Worm (Caenorhabditis elegans) whole organism, late embryonic: Measurements from ENCODE around the gene ung-1.

Source experiments
- F13H6.1 ChIP-seq: sonication (generic microtip); optimal IDR thresholded peaks from 2 replicates; lab custom pipeline; 2016; ENCODE audit warnings: missing genetic modification characterization, missing compliant biosample characterization
- ama-1 ChIP-seq: fragments of 150-350 bp; optimal IDR thresholded peaks from 2 replicates; lab custom pipeline; 2014
- ceh-14 ChIP-seq: sonication (generic microtip); optimal IDR thresholded peaks from 2 replicates; lab custom pipeline; 2016; ENCODE audit warnings: missing genotype, missing genetic modification characterization, missing compliant biosample characterization
- ceh-2 ChIP-seq: sonication (generic microtip); optimal IDR thresholded peaks from 2 replicates; lab custom pipeline; 2016; ENCODE audit warnings: missing genotype, missing genetic modification characterization, missing compliant biosample characterization
- ceh-24 ChIP-seq: sonication (generic microtip); optimal IDR thresholded peaks from 2 replicates; lab custom pipeline; 2016; ENCODE audit warnings: mild to moderate bottlenecking, missing genetic modification characterization, missing compliant biosample characterization
- ceh-30 ChIP-seq: fragments of 150-350 bp; optimal IDR thresholded peaks from 2 replicates; lab custom pipeline; 2014; ENCODE audit warnings: missing biosample characterization, missing genetic modification characterization
- ceh-31 ChIP-seq: sonication (generic microtip); optimal IDR thresholded peaks from 2 replicates; lab custom pipeline; 2016; ENCODE audit warnings: missing genetic modification characterization, missing compliant biosample characterization
- ceh-34 ChIP-seq: sonication (generic microtip); optimal IDR thresholded peaks from 2 replicates; lab custom pipeline; 2016; ENCODE audit warnings: mild to moderate bottlenecking, missing genetic modification characterization, missing compliant biosample characterization
- ceh-48 ChIP-seq: sonication (generic microtip); optimal IDR thresholded peaks from 2 replicates; lab custom pipeline; 2016; ENCODE audit warnings: missing genetic modification characterization, inconsistent platforms, missing compliant biosample characterization
- ceh-6 ChIP-seq: fragments of 200-800 bp; sonication (Bioruptor generic); optimal IDR thresholded peaks from 2 replicates; lab custom pipeline; 2018; ENCODE audit warnings: mild to moderate bottlenecking, missing genetic modification characterization, missing compliant biosample characterization
- che-1 ChIP-seq: sonication (generic microtip); optimal IDR thresholded peaks from 2 replicates; lab custom pipeline; 2016; ENCODE audit warnings: mild to moderate bottlenecking, missing genetic modification characterization, missing compliant biosample characterization
- ets-4 ChIP-seq: sonication (generic microtip); optimal IDR thresholded peaks from 2 replicates; lab custom pipeline; 2016; ENCODE audit warnings: missing genetic modification characterization, missing compliant biosample characterization
- fkh-10 ChIP-seq: fragments of 150-350 bp; optimal IDR thresholded peaks from 2 replicates; lab custom pipeline; 2014; ENCODE audit warnings: missing biosample characterization, missing genetic modification reagents, missing genetic modification characterization
- hlh-15 ChIP-seq: sonication (generic microtip); optimal IDR thresholded peaks from 2 replicates; lab custom pipeline; 2016; ENCODE audit warnings: missing genetic modification characterization, missing compliant biosample characterization
- hlh-8 ChIP-seq: sonication (generic microtip); optimal IDR thresholded peaks from 2 replicates; lab custom pipeline; 2016; ENCODE audit warnings: missing genotype, missing genetic modification characterization, missing compliant biosample characterization
- lin-11 ChIP-seq: fragments of 200-800 bp; sonication (Bioruptor generic); optimal IDR thresholded peaks from 2 replicates; lab custom pipeline; 2018; ENCODE audit warnings: mild to moderate bottlenecking, missing genetic modification characterization, missing compliant biosample characterization
- madf-2 ChIP-seq: sonication (generic microtip); optimal IDR thresholded peaks from 2 replicates; lab custom pipeline; 2017; ENCODE audit warnings: missing genetic modification characterization, missing compliant biosample characterization
- nhr-232 ChIP-seq: sonication (generic microtip); optimal IDR thresholded peaks from 2 replicates; lab custom pipeline; 2016; ENCODE audit warnings: missing genetic modification characterization, missing compliant biosample characterization
- npax-4 ChIP-seq: sonication (generic microtip); optimal IDR thresholded peaks from 2 replicates; lab custom pipeline; 2016; ENCODE audit warnings: missing genetic modification characterization, missing compliant biosample characterization
- pat-9 ChIP-seq: fragments of 200-800 bp; sonication (Bioruptor generic); optimal IDR thresholded peaks from 2 replicates; lab custom pipeline; 2018; ENCODE audit warnings: mild to moderate bottlenecking, missing genetic modification characterization, moderate library complexity, missing compliant biosample characterization
- pax-1 ChIP-seq: fragments of 150-350 bp; optimal IDR thresholded peaks from 2 replicates; lab custom pipeline; 2014; ENCODE audit warnings: missing biosample characterization, missing genetic modification characterization
- rnt-1 ChIP-seq: sonication (generic microtip); optimal IDR thresholded peaks from 2 replicates; lab custom pipeline; 2016; ENCODE audit warnings: missing genetic modification characterization, missing compliant biosample characterization
- tbx-2 ChIP-seq: sonication (generic microtip); optimal IDR thresholded peaks from 2 replicates; lab custom pipeline; 2016; ENCODE audit warnings: missing genetic modification characterization, missing compliant biosample characterization

Gene ung-1

ce11 chrIII:11935032-11935947, 38.6 kb downstream of the ung-1 start (continued):
- no peak for TF ChIP-seq npax-4 (tag; lab: Kevin White, UChicago)
- TF ChIP-seq ceh-34 (tag; lab: Kevin White, UChicago) = no peak
- no peak for TF ChIP-seq madf-2
- TF ChIP-seq F13H6.1 = no peak

DNA sequence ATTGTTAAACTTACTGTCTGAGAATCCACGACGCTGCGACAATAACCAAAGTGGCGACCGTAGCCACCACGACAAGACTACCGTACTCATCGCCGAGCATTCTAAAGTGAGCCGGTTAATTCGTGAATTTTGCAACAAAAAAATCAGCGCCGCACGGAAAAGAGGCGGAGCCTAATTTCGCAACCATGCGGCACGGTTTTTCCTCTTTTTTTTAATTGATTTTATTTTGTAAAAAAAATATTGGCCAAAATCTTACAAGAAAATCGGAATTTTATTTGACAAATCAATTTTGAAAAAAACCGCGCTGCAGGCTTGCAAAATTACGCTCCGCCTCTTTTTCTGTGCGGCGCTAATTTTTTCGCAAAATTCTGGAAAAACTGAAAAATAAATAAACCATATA, 40.4 kb downstream of the ung-1 start, which contains the start of gene dolk-1:
Gene dolk-1 (minus strand): TSS at position 101 of the 400 bp plus-strand sequence.
- TF ChIP-seq ceh-6 (GFP tag; lab: Kevin White, UChicago) = no peak
- no peak for TF ChIP-seq che-1
- no peak for TF ChIP-seq ceh-48
- no peak for TF ChIP-seq ceh-24
- TF ChIP-seq ceh-30 (tag; lab: Kevin White, UChicago) = no peak
- TF ChIP-seq nhr-232 (tag; lab: Kevin White, UChicago) = no peak
- no peak for TF ChIP-seq pat-9 (tag; lab: Kevin White, UChicago)
- TF ChIP-seq fkh-10 = no peak
- no peak for TF ChIP-seq hlh-8
- no peak for TF ChIP-seq pax-1 (tag; lab: Kevin White, UChicago)
- TF ChIP-seq, all 69 proteins: peak for 0

DNA sequence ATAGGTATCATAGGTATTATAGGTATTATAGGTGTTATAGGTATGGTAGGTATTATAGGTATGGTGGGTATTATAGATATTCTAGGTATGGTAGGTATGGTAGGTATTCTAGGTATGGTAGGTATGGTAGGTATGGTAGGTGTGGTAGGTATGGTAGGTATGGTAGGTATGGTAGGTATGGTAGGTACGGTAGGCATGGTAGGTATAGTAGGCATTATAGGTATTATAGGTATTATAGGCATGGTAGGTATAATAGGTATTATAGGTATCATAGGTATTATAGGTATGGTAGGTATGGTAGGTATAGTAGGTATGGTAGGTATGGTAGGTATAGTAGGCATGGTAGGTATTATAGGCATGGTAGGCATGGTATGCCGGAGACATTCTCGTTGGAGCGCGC, 41.9 kb downstream of the ung-1 start:
- TF ChIP-seq lin-11 (tag; lab: Kevin White, UChicago) (no peak), ceh-48 (no peak), tbx-2 (tag; lab: Kevin White, UChicago) (no peak), ceh-24 (no peak), ceh-2 (tag; lab: Kevin White, UChicago) (no peak), ceh-31 (tag; lab: Kevin White, UChicago) (no peak)
- TF ChIP-seq, all 69 proteins: peak for 0

DNA sequence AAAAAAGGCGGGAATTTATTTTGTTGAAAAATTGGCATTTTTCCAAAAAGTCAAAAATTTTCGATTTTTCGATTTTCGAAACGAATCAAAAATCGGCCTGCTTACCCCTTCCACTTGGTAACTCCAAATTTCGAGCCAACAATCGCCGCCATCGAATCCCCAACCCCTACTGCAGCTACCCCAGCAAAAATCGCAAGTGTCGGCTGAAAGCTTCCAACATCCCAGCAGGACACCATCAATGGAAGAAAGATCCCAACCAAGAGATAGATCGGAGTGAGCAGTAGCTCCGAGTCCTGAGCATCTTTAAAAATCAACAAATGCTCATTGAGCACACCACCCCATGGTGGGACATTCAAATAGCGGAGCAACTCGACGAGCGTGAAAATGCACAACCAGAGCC, 43.0 kb downstream of the ung-1 start:
- TF ChIP-seq ets-4 (tag; lab: Kevin White, UChicago) = no peak

- no peak for TF ChIP-seq ceh-14 (tag; lab: Kevin White, UChicago)
- no peak for TF ChIP-seq ceh-6 (GFP tag; lab: Kevin White, UChicago)
- TF ChIP-seq hlh-15 (tag; lab: Kevin White, UChicago) = no peak
- TF ChIP-seq, all 69 proteins: peak for 0
These were observed 50.3 kb downstream of the ung-1 start, which contains the start of gene nft-1 for ce11 chrIII:11923586-11923985. TSS of gene nft-1 (plus strand) at chrIII:11923886.

DNA sequence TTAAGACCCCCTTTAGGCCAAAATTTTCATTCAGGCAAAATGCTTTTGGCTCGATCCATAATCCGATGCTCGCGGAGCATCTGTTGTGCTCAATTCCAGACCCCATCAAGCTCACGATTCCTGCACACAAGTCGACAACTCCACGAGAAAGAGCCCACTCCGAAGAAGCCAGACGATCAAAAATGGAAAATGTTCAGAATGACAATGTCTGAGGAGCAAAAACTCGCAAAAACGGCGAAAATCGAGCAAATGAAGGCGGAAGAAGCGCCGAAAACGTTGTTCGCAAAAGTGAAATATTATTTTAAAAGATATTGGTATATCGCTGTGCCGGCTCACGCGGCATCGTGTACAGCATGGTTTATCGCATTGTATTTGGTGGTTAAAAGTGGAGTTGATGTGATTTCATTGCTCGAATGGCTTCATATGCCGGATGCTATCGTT, 52.2 kb downstream of the ung-1 start, which contains the start of gene Y56A3A.22:
Gene Y56A3A.22 (plus strand): TSS at position 35 of the 441 bp plus-strand sequence.
- peak; percentile 72 for TF ChIP-seq ama-1 (lab: Kevin White, UChicago)
- no peak for TF ChIP-seq rnt-1
